Worm (Caenorhabditis elegans) whole organism, early embryonic: ENCODE data around the gene C27A7.9.
A peak's percentile ranks its signal among the peaks of the same experiment; 100 is the strongest.

Experiments used
- B0310.2 ChIP-seq: sonication (generic microtip); optimal IDR thresholded peaks from 2 replicates; lab custom pipeline; 2016; ENCODE audit warnings: mild to moderate bottlenecking, missing genetic modification characterization, missing compliant biosample characterization
- F13C5.2 ChIP-seq: sonication (generic microtip); optimal IDR thresholded peaks from 2 replicates; lab custom pipeline; 2017; ENCODE audit warnings: mild to moderate bottlenecking, missing genetic modification characterization, inconsistent platforms, missing compliant biosample characterization
- aly-1 ChIP-seq: sonication (generic microtip); optimal IDR thresholded peaks from 2 replicates; lab custom pipeline; 2016; ENCODE audit warnings: missing genetic modification characterization, missing compliant biosample characterization
- ama-1 ChIP-seq: fragments of 150-350 bp; optimal IDR thresholded peaks from 2 replicates; lab custom pipeline; 2014
- ceh-13 ChIP-seq: fragments of 200-800 bp; sonication (Bioruptor generic); optimal IDR thresholded peaks from 2 replicates; lab custom pipeline; 2018; ENCODE audit warnings: mild to moderate bottlenecking, missing genetic modification characterization, missing compliant biosample characterization
- ceh-36 ChIP-seq: sonication (generic microtip); optimal IDR thresholded peaks from 2 replicates; lab custom pipeline; 2016; ENCODE audit warnings: missing genetic modification characterization, inconsistent platforms, missing compliant biosample characterization
- ets-7 ChIP-seq: sonication (generic microtip); optimal IDR thresholded peaks from 2 replicates; lab custom pipeline; 2016; ENCODE audit warnings: missing genotype, missing genetic modification characterization, missing compliant biosample characterization
- flt-1 ChIP-seq: fragments of 200-800 bp; sonication (Bioruptor generic); IDR thresholded peaks from 2 replicates; pipeline ENCODE4 v1.3.6; 2022; ENCODE audit warnings: missing genetic modification characterization, missing compliant biosample characterization
- hmbx-1 ChIP-seq: sonication (generic microtip); optimal IDR thresholded peaks from 2 replicates; lab custom pipeline; 2016; ENCODE audit warnings: mild to moderate bottlenecking, missing genetic modification characterization, missing compliant biosample characterization
- hmg-4 ChIP-seq: fragments of 200-800 bp; sonication (Bioruptor generic); optimal IDR thresholded peaks from 2 replicates; lab custom pipeline; 2018; ENCODE audit warnings: mild to moderate bottlenecking, missing genetic modification characterization, missing compliant biosample characterization
- hnd-1 ChIP-seq: sonication (generic microtip); optimal IDR thresholded peaks from 2 replicates; lab custom pipeline; 2016; ENCODE audit warnings: missing genetic modification characterization, missing compliant biosample characterization
- pes-1 ChIP-seq: fragments of 200-800 bp; sonication (Bioruptor generic); IDR thresholded peaks from 2 replicates; pipeline ENCODE4 v1.3.6; 2022; ENCODE audit warnings: missing genetic modification reagents, missing genetic modification characterization, missing compliant biosample characterization
- scrt-1 ChIP-seq: fragments of 200-800 bp; sonication (Bioruptor generic); IDR thresholded peaks from 2 replicates; pipeline ENCODE4 v1.3.6; 2022; ENCODE audit warnings: missing genetic modification characterization, missing compliant biosample characterization
- sea-1 ChIP-seq: fragments of 200-800 bp; sonication (Bioruptor generic); conservative IDR thresholded peaks from 2 replicates; pipeline ENCODE4 v1.3.6; 2022; ENCODE audit warnings: missing genetic modification characterization, missing compliant biosample characterization
- tbx-11 ChIP-seq: fragments of 200-800 bp; sonication (Bioruptor generic); IDR thresholded peaks from 2 replicates; pipeline ENCODE4 v1.3.6; 2022; ENCODE audit warnings: missing genetic modification characterization, missing compliant biosample characterization
- tbx-37 ChIP-seq: fragments of 200-800 bp; sonication (Bioruptor generic); conservative IDR thresholded peaks from 2 replicates; pipeline ENCODE4 v1.3.6; 2022; ENCODE audit warnings: missing genetic modification reagents, missing genetic modification characterization, missing compliant biosample characterization
- tra-4 ChIP-seq: sonication (generic microtip); optimal IDR thresholded peaks from 2 replicates; lab custom pipeline; 2017; ENCODE audit warnings: missing genetic modification characterization, missing compliant biosample characterization

C27A7.9 gene

ce11 chrV:12192129-12192528 is 37.7 kb upstream of the C27A7.9 start, which contains the start of gene rnp-1:
Gene rnp-1, plus strand, starts transcription at chrV:12192273.
- TF ChIP-seq hmbx-1 (tag; lab: Kevin White, UChicago), result no peak
- no peak for TF ChIP-seq sea-1 (GFP tag; lab: Robert Waterston, UW)
- no peak for TF ChIP-seq B0310.2 (tag; lab: Kevin White, UChicago)
- no peak for TF ChIP-seq F13C5.2 (tag; lab: Kevin White, UChicago)
- no peak for TF ChIP-seq tbx-11
- TF ChIP-seq ama-1 (lab: Kevin White, UChicago), result no peak
- TF ChIP-seq tbx-37 (GFP tag; lab: Robert Waterston, UW), result no peak
- TF ChIP-seq tra-4 (tag; lab: Kevin White, UChicago), result no peak
- no peak for TF ChIP-seq aly-1 (tag; lab: Kevin White, UChicago)
- TF ChIP-seq ceh-36 (tag; lab: Kevin White, UChicago), result no peak
- no peak for TF ChIP-seq hnd-1
- no peak for TF ChIP-seq scrt-1 (GFP tag; lab: Robert Waterston, UW)
- TF ChIP-seq ceh-13 (GFP tag; lab: Kevin White, UChicago), result no peak
- no peak for TF ChIP-seq hmg-4 (GFP tag; lab: Kevin White, UChicago)
- TF ChIP-seq flt-1 (GFP tag; lab: Robert Waterston, UW), result no peak
- TF ChIP-seq pes-1, result no peak

DNA sequence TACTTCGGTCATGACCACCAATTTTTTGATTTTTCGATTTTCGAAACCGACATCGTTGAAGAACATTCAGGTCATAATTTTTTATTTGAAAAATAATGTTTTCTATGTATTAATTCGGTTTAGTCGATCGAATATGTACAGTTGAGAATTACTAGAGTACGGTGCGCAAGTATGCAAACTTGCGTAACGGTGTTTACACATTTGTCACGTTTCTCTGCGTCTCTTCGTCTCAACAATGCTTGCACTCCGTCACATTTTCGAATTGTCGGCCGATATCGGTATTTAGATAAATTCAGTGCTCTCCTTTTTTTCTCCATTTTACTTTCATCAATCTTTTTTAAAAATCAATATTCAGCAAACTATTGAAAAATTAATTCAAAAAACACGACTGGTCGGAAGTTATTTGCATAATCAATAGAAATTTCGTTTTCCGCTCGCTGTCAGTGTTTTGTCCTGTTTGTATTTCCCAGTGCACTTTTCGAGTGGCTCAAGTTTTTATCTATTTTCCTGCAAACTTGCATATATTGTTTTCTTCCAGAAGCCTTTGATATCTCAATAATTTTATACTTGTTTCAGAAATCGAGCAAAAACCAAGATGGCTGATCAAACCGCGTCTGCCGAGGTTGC is 36.6 kb upstream of the C27A7.9 start, which contains the start of gene dpy-30:
Gene dpy-30, plus strand, starts transcription at position 577 of the 627 bp plus-strand sequence.
- TF ChIP-seq aly-1 (tag; lab: Kevin White, UChicago) (no peak), F13C5.2 (tag; lab: Kevin White, UChicago) (peak; percentile 39)

- no peak for TF ChIP-seq B0310.2 (tag; lab: Kevin White, UChicago)
- no peak for TF ChIP-seq ceh-13 (GFP tag; lab: Kevin White, UChicago)
- no peak for TF ChIP-seq ets-7 (tag; lab: Kevin White, UChicago)
- no peak for TF ChIP-seq hmbx-1 (tag; lab: Kevin White, UChicago)
- TF ChIP-seq ceh-36 (tag; lab: Kevin White, UChicago), result no peak
- TF ChIP-seq F13C5.2 (tag; lab: Kevin White, UChicago), result no peak
These were observed 34.4 kb upstream of the C27A7.9 start for ce11 chrV:12188830-12189229.

DNA sequence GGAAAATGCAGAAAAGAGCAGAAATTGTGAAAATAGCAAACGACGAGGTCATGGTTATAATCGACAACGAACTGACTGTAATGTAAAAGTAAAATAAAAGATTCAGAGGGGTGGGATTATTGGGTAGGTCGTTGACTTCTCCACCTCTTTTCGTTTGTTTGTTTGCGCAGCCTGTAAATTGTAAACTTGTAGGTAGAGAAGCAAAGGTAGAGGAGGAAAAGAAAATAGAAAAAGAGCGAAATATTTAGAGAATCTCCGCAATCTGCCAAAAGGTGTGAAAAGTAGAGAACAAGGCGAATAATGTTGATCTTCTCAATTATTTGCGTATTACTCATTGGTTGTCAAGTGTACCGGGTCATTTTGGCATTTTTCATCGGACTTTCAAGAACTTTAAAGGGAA is 32.9 kb upstream of the C27A7.9 start, which contains the start of gene ZK863.8:
Gene ZK863.8, minus strand, starts transcription at position 173 of the 400 bp plus-strand sequence.
- TF ChIP-seq B0310.2 (tag; lab: Kevin White, UChicago) (no peak), ets-7 (tag; lab: Kevin White, UChicago) (no peak), tbx-37 (GFP tag; lab: Robert Waterston, UW) (no peak), F13C5.2 (tag; lab: Kevin White, UChicago) (no peak), flt-1 (GFP tag; lab: Robert Waterston, UW) (no peak), tra-4 (tag; lab: Kevin White, UChicago) (no peak), hnd-1 (no peak), hmbx-1 (tag; lab: Kevin White, UChicago) (no peak), ama-1 (lab: Kevin White, UChicago) (no peak), ceh-36 (tag; lab: Kevin White, UChicago) (no peak), pes-1 (no peak)

ce11 chrV:12184308-12184999 is 30.0 kb upstream of the C27A7.9 start, which contains the start of gene srd-4:
Gene srd-4, plus strand, starts transcription at chrV:12184949.
- TF ChIP-seq tbx-11 (no peak), ceh-13 (GFP tag; lab: Kevin White, UChicago) (no peak), scrt-1 (GFP tag; lab: Robert Waterston, UW) (no peak), hmbx-1 (tag; lab: Kevin White, UChicago) (no peak), hnd-1 (no peak), B0310.2 (tag; lab: Kevin White, UChicago) (no peak), hmg-4 (GFP tag; lab: Kevin White, UChicago) (no peak), ama-1 (lab: Kevin White, UChicago) (no peak), ets-7 (tag; lab: Kevin White, UChicago) (no peak), F13C5.2 (tag; lab: Kevin White, UChicago) (no peak), aly-1 (tag; lab: Kevin White, UChicago) (no peak)

- TF ChIP-seq hmg-4 (GFP tag; lab: Kevin White, UChicago) (no peak), ceh-13 (GFP tag; lab: Kevin White, UChicago) (no peak), ama-1 (lab: Kevin White, UChicago) (no peak), tbx-11 (no peak), hnd-1 (no peak), scrt-1 (GFP tag; lab: Robert Waterston, UW) (no peak), aly-1 (tag; lab: Kevin White, UChicago) (no peak), B0310.2 (tag; lab: Kevin White, UChicago) (no peak), F13C5.2 (tag; lab: Kevin White, UChicago) (no peak), flt-1 (GFP tag; lab: Robert Waterston, UW) (no peak), hmbx-1 (tag; lab: Kevin White, UChicago) (no peak), ceh-36 (tag; lab: Kevin White, UChicago) (no peak)
These were observed 29.4 kb upstream of the C27A7.9 start, which contains the start of gene usip-1 for ce11 chrV:12183854-12184253. Gene usip-1, minus strand, starts transcription at chrV:12184194.

ce11 chrV:12181310-12181709 is 26.9 kb upstream of the C27A7.9 start, which contains the start of gene elpc-3:
Gene elpc-3, minus strand, starts transcription at chrV:12181410.
- no peak for TF ChIP-seq sea-1 (GFP tag; lab: Robert Waterston, UW)
- TF ChIP-seq scrt-1 (GFP tag; lab: Robert Waterston, UW), result no peak
- no peak for TF ChIP-seq ceh-13 (GFP tag; lab: Kevin White, UChicago)
- no peak for TF ChIP-seq pes-1
- no peak for TF ChIP-seq tra-4 (tag; lab: Kevin White, UChicago)
- TF ChIP-seq F13C5.2 (tag; lab: Kevin White, UChicago), result no peak
- TF ChIP-seq ceh-36 (tag; lab: Kevin White, UChicago), result no peak
- TF ChIP-seq hmg-4 (GFP tag; lab: Kevin White, UChicago), result no peak
- no peak for TF ChIP-seq ama-1 (lab: Kevin White, UChicago)
- TF ChIP-seq B0310.2 (tag; lab: Kevin White, UChicago), result no peak
- TF ChIP-seq ets-7 (tag; lab: Kevin White, UChicago), result no peak
- no peak for TF ChIP-seq flt-1 (GFP tag; lab: Robert Waterston, UW)
